Worm (Caenorhabditis elegans): ENCODE measurements around the gene hadb-1.

hadb-1 gene

DNA sequence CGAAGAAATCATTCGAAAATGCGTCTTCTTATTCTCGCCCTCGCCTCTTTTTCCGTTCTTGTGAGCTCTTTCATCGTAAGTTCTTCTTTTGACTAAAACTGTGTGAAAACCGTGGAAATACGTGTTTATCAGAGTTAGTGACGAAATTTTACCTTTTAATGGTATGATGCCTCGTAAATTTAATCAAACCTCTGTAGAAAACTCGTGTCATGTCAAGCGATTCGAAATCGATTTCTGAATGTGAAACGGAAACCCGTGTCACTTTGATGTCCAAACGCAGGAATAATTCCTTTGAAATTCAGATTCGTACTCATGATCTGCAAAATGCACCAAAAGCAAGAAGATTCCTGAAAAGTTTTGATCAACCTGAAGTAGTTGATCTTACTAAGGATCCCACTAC, 39.7 kb downstream of the hadb-1 start, which contains the start of gene F22B7.3:
F22B7.3 (plus strand) TSS at position 301 of the 400 bp plus-strand sequence.
- TF ChIP-seq jun-1 (tag; optimal IDR thresholded peaks at IDR 0.05): no peak
- TF ChIP-seq sox-4 (tag; optimal IDR thresholded peaks at IDR 0.05): no peak
- no peak for TF ChIP-seq pqm-1 (tag; optimal IDR thresholded peaks at IDR 0.05)
- TF ChIP-seq lsy-2 (tag; optimal IDR thresholded peaks at IDR 0.05): no peak
- TF ChIP-seq unc-130 (tag; optimal IDR thresholded peaks at IDR 0.05): no peak
- no peak for TF ChIP-seq ceh-63 (GFP tag; optimal IDR thresholded peaks at IDR 0.05)
- no peak for TF ChIP-seq snpc-4 (tag; optimal IDR thresholded peaks at IDR 0.05)
- TF ChIP-seq alr-1 (tag; optimal IDR thresholded peaks at IDR 0.05; ENCODE audit: borderline replicate concordance): no peak
- TF ChIP-seq lin-15B (tag; optimal IDR thresholded peaks at IDR 0.05): no peak
- no peak for TF ChIP-seq skn-1 (tag; optimal IDR thresholded peaks at IDR 0.05)
- no peak for TF ChIP-seq swsn-7 (tag; optimal IDR thresholded peaks at IDR 0.05)

DNA sequence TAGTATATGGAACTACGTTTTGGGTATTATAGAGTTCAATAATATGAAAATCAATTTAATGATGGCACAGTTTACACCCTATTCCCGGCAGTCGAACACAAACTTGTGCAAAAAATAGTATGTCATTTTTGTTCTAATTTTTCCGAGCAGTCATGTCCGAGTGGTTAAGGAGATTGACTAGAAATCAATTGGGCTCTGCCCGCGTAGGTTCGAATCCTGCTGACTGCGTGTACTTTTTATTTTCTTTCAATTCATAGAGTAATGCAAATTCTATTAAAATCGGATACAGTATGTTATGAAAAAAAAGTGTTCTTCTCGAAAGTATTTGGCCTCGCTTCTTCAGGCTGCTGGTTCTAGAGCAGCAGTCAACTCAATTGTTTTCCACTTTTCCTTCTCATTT, 42.3 kb downstream of the hadb-1 start:
- TF ChIP-seq efl-1 (optimal IDR thresholded peaks at IDR 0.05): no peak
- peak in 1 of 2 experiments; percentile 46 for TF ChIP-seq efl-1 (GFP tag; optimal IDR thresholded peaks at IDR 0.05 in 1 of 2)
- TF ChIP-seq grh-1 (GFP tag; IDR thresholded peaks at IDR 0.05): no peak

- TF ChIP-seq nhr-20 (tag; optimal IDR thresholded peaks at IDR 0.05) (no peak), snu-23 (GFP tag; optimal IDR thresholded peaks at IDR 0.05) (no peak), nhr-237 (tag; optimal IDR thresholded peaks at IDR 0.05) (no peak), mef-2 (tag; optimal IDR thresholded peaks at IDR 0.05) (no peak), rnt-1 (tag; optimal IDR thresholded peaks at IDR 0.05) (no peak), tbx-2 (tag; optimal IDR thresholded peaks at IDR 0.05) (no peak), sup-37 (GFP tag; optimal IDR thresholded peaks at IDR 0.05) (no peak), hlh-4 (tag; optimal IDR thresholded peaks at IDR 0.05) (no peak), fkh-4 (tag; optimal IDR thresholded peaks at IDR 0.05; ENCODE audit: borderline replicate concordance) (no peak), aha-1 (tag; optimal IDR thresholded peaks at IDR 0.05) (no peak), snpc-4 (tag; optimal IDR thresholded peaks at IDR 0.05) (no peak), ets-5 (GFP tag; IDR thresholded peaks at IDR 0.05) (no peak), nhr-90 (tag; optimal IDR thresholded peaks at IDR 0.05; ENCODE audit: poor library complexity) (no peak), jun-1 (tag; optimal IDR thresholded peaks at IDR 0.05) (no peak)
These were observed 44.6 kb downstream of the hadb-1 start, which contains the start of gene twk-7 for ce11 chrIII:8643639-8644038. TSS of gene twk-7 (minus strand) at chrIII:8643739.

DNA sequence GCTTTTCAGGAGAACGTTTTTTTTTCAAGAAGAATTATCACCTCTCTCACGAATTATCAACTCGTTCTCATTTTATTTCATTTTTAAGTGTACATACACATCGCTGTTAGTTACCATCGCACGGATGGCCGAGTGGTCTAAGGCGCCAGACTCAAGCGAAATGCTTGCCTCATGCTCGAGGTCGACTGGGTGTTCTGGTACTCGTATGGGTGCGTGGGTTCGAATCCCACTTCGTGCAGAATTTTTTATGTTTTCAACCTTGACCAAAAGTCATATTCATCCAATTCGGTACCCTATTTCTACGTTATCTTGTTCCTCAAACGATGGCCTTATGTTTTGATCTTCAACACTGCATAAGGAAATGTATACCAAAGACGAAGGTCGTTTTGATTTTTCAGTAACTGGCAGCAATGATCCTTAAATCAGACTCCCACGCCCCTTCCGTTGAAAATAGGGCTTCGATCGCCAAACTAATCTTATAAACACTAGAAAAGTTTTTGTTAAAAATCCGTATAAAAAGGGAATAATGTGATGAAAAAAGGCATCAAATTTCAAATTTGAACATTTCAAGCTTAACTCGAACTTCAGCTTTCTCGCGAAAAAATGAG, 49.0 kb downstream of the hadb-1 start, which contains the start of gene fip-1:
fip-1 (plus strand) TSS at position 558 of the 608 bp plus-strand sequence.
- TF ChIP-seq efl-1 (optimal IDR thresholded peaks at IDR 0.05) (no peak), efl-1 (GFP tag; optimal IDR thresholded peaks at IDR 0.05 in 1 of 2) (peak in 1 of 2 experiments; percentile 87), snu-23 (GFP tag; optimal IDR thresholded peaks at IDR 0.05) (peak; percentile 0), ceh-90 (tag; optimal IDR thresholded peaks at IDR 0.05) (no peak), lin-35 (GFP tag; optimal IDR thresholded peaks at IDR 0.05) (peak in 1 of 2 experiments; percentile 29), nhr-71 (tag; optimal IDR thresholded peaks at IDR 0.05) (peak; percentile 22), unc-86 (tag; optimal IDR thresholded peaks at IDR 0.05) (no peak)

ce11 chrIII:8636803-8637202, 51.5 kb downstream of the hadb-1 start:
- no peak for TF ChIP-seq F16B12.6 (tag; optimal IDR thresholded peaks at IDR 0.05)
- TF ChIP-seq aha-1 (tag; optimal IDR thresholded peaks at IDR 0.05): no peak
- TF ChIP-seq rnt-1 (tag; optimal IDR thresholded peaks at IDR 0.05): peak; percentile 61
- peak; percentile 73 for TF ChIP-seq lin-14 (GFP tag; optimal IDR thresholded peaks at IDR 0.05)
- no peak for TF ChIP-seq nhr-12 (tag; optimal IDR thresholded peaks at IDR 0.05)
- no peak for TF ChIP-seq mdl-1 (tag; optimal IDR thresholded peaks at IDR 0.05)
- no peak for TF ChIP-seq pag-3 (tag; optimal IDR thresholded peaks at IDR 0.05; ENCODE audit: borderline replicate concordance, insufficient read depth)
- TF ChIP-seq nhr-71 (tag; optimal IDR thresholded peaks at IDR 0.05): peak; percentile 42
- peak in 1 of 2 experiments; percentile 46 for TF ChIP-seq lsy-2 (tag; optimal IDR thresholded peaks at IDR 0.05)

All from whole organism, L1 larva.